Fruit fly (Drosophila melanogaster) whole organism, embryonic: Measurements from ENCODE around the gene RhoGAPp190.

Experiments used
- Blimp-1 ChIP-seq: fragments of 200-800 bp; sonication (Bioruptor generic); optimal IDR thresholded peaks from 3 replicates; lab custom pipeline; 2018; ENCODE audit warnings: missing biosample characterization, missing genetic modification characterization, mild to moderate bottlenecking, moderate library complexity, missing genetic modification reagents
- CG13424 ChIP-seq: fragments of 200-800 bp; sonication (Bioruptor generic); optimal IDR thresholded peaks from 2 replicates; lab custom pipeline; 2019; ENCODE audit warnings: missing biosample characterization, mild to moderate bottlenecking, missing genetic modification characterization, moderate library complexity
- CG14050 ChIP-seq: fragments of 200-800 bp; sonication (Bioruptor generic); IDR thresholded peaks from 3 replicates; pipeline ENCODE4 v1.3.6; 2022; ENCODE audit warnings: missing biosample characterization, missing genetic modification characterization
- CG14860 ChIP-seq: fragments of 200-800 bp; sonication (Bioruptor generic); IDR thresholded peaks from 3 replicates; pipeline ENCODE4 v1.3.6; 2022; ENCODE audit warnings: missing biosample characterization, missing genetic modification characterization; ENCODE audit not compliant: partially characterized antibody
- CG1603 ChIP-seq: fragments of 200-800 bp; sonication (Bioruptor generic); optimal IDR thresholded peaks from 2 replicates; lab custom pipeline; 2019; ENCODE audit warnings: missing biosample characterization, mild to moderate bottlenecking, missing genetic modification characterization, moderate library complexity
- CG17186 ChIP-seq: fragments of 200-800 bp; sonication (Bioruptor generic); optimal IDR thresholded peaks from 3 replicates; lab custom pipeline; 2017; ENCODE audit warnings: missing biosample characterization, missing genetic modification reagents, missing genetic modification characterization
- CG17361 ChIP-seq: fragments of 200-800 bp; sonication (Bioruptor generic); IDR thresholded peaks from 3 replicates; pipeline ENCODE4 v1.3.6; 2022; ENCODE audit warnings: missing biosample characterization, missing genetic modification characterization
- CG17568 ChIP-seq: fragments of 200-800 bp; sonication (Bioruptor generic); optimal IDR thresholded peaks from 2 replicates; lab custom pipeline; 2018; ENCODE audit warnings: missing biosample characterization, mild to moderate bottlenecking, missing genetic modification characterization, moderate library complexity
- CG18011 ChIP-seq: fragments of 200-800 bp; sonication (Bioruptor generic); optimal IDR thresholded peaks from 2 replicates; lab custom pipeline; 2017; ENCODE audit warnings: missing biosample characterization, missing genetic modification characterization, mild to moderate bottlenecking, moderate library complexity, missing genotype
- CG18262 ChIP-seq: fragments of 200-800 bp; optimal IDR thresholded peaks from 3 replicates; lab custom pipeline; 2019; ENCODE audit warnings: missing biosample characterization, mild to moderate bottlenecking, missing genetic modification characterization, moderate library complexity
- CG30020 ChIP-seq: fragments of 200-800 bp; optimal IDR thresholded peaks from 2 replicates; lab custom pipeline; 2019; ENCODE audit warnings: missing biosample characterization, mild to moderate bottlenecking, missing genetic modification characterization, moderate library complexity
- CG30403 ChIP-seq: fragments of 200-800 bp; sonication (Bioruptor generic); optimal IDR thresholded peaks from 3 replicates; lab custom pipeline; 2016; ENCODE audit warnings: missing biosample characterization, missing genetic modification characterization
- CG31365 ChIP-seq: fragments of 200-800 bp; sonication (Bioruptor generic); optimal IDR thresholded peaks from 2 replicates; lab custom pipeline; 2018; ENCODE audit warnings: missing biosample characterization, mild to moderate bottlenecking, missing genetic modification characterization
- CG31441 ChIP-seq: fragments of 200-800 bp; sonication (Bioruptor generic); IDR thresholded peaks from 2 replicates; pipeline ENCODE4 v1.3.6; 2022; ENCODE audit warnings: missing biosample characterization, missing genetic modification characterization
- CG32767 ChIP-seq: fragments of 200-800 bp; sonication (Bioruptor generic); IDR thresholded peaks from 2 replicates; pipeline ENCODE4 v1.3.6; 2022; ENCODE audit warnings: missing biosample characterization, missing genetic modification characterization
- CG33557 ChIP-seq: fragments of 200-800 bp; sonication (Bioruptor generic); optimal IDR thresholded peaks from 2 replicates; lab custom pipeline; 2019; ENCODE audit warnings: missing biosample characterization, mild to moderate bottlenecking, missing genetic modification characterization, moderate library complexity
- CG3407 ChIP-seq: fragments of 200-800 bp; sonication (Bioruptor generic); optimal IDR thresholded peaks from 2 replicates; lab custom pipeline; 2018; ENCODE audit warnings: missing biosample characterization, mild to moderate bottlenecking, missing genetic modification characterization
- CG3838 ChIP-seq: fragments of 200-800 bp; sonication (Bioruptor generic); optimal IDR thresholded peaks from 3 replicates; lab custom pipeline; 2016; ENCODE audit warnings: missing biosample characterization, missing genetic modification characterization
- CG4360 ChIP-seq: fragments of 200-800 bp; sonication (Bioruptor generic); IDR thresholded peaks from 2 replicates; pipeline ENCODE4 v1.3.6; 2022; ENCODE audit warnings: missing biosample characterization, missing genetic modification characterization
- CG4707 ChIP-seq: fragments of 200-800 bp; sonication (Bioruptor generic); optimal IDR thresholded peaks from 2 replicates; lab custom pipeline; 2018; ENCODE audit warnings: missing biosample characterization, mild to moderate bottlenecking, missing genetic modification characterization, moderate library complexity
- CG7839 ChIP-seq: fragments of 200-800 bp; sonication (Bioruptor generic); optimal IDR thresholded peaks from 3 replicates; lab custom pipeline; 2018; ENCODE audit warnings: missing biosample characterization, mild to moderate bottlenecking, missing genetic modification characterization, moderate library complexity
- CG7963 ChIP-seq: fragments of 200-800 bp; sonication (Bioruptor generic); IDR thresholded peaks from 3 replicates; pipeline ENCODE4 v1.3.6; 2022; ENCODE audit warnings: missing biosample characterization, missing genetic modification characterization; ENCODE audit not compliant: partially characterized antibody
- CG7987 ChIP-seq: fragments of 200-800 bp; sonication (Bioruptor generic); optimal IDR thresholded peaks from 2 replicates; lab custom pipeline; 2018; ENCODE audit warnings: missing biosample characterization, mild to moderate bottlenecking, missing genetic modification characterization, moderate library complexity
- CG8765 ChIP-seq: fragments of 200-800 bp; sonication (Bioruptor generic); IDR thresholded peaks from 2 replicates; pipeline ENCODE4 v1.3.6; 2022; ENCODE audit warnings: missing biosample characterization, missing genetic modification characterization
- CG9727 ChIP-seq: fragments of 200-800 bp; sonication (Bioruptor generic); optimal IDR thresholded peaks from 3 replicates; lab custom pipeline; 2017; ENCODE audit warnings: missing biosample characterization, mild to moderate bottlenecking, missing genetic modification characterization
- CG9817 ChIP-seq: fragments of 200-800 bp; sonication (Bioruptor generic); optimal IDR thresholded peaks from 2 replicates; lab custom pipeline; 2018; ENCODE audit warnings: missing biosample characterization, mild to moderate bottlenecking, missing genetic modification characterization, moderate library complexity
- CTCF ChIP-seq: fragments of 200-800 bp; sonication (Bioruptor generic); optimal IDR thresholded peaks from 2 replicates; lab custom pipeline; 2017; ENCODE audit warnings: missing biosample characterization, mild to moderate bottlenecking, missing genetic modification characterization, moderate library complexity
- D19B ChIP-seq: fragments of 200-800 bp; sonication (Bioruptor generic); optimal IDR thresholded peaks from 2 replicates; lab custom pipeline; 2017; ENCODE audit warnings: missing biosample characterization, mild to moderate bottlenecking, missing genetic modification characterization
- Dip2 ChIP-seq: fragments of 200-800 bp; sonication (Bioruptor generic); IDR thresholded peaks from 2 replicates; pipeline ENCODE4 v1.3.6; 2022; ENCODE audit warnings: missing biosample characterization, missing genetic modification characterization
- Hand ChIP-seq: fragments of 200-800 bp; sonication (Bioruptor generic); optimal IDR thresholded peaks from 2 replicates; lab custom pipeline; 2017; ENCODE audit warnings: mild to moderate bottlenecking, missing biosample characterization, missing genetic modification reagents, missing genetic modification characterization
- Hey ChIP-seq: fragments of 200-800 bp; sonication (Bioruptor generic); optimal IDR thresholded peaks from 3 replicates; lab custom pipeline; 2018; ENCODE audit warnings: missing biosample characterization, mild to moderate bottlenecking, missing genetic modification characterization
- Hmr ChIP-seq: fragments of 200-800 bp; sonication (Bioruptor generic); optimal IDR thresholded peaks from 3 replicates; lab custom pipeline; 2017; ENCODE audit warnings: mild to moderate bottlenecking, missing biosample characterization, missing genetic modification reagents, missing genetic modification characterization
- MTF-1 ChIP-seq: fragments of 200-800 bp; sonication (Bioruptor generic); optimal IDR thresholded peaks from 2 replicates; lab custom pipeline; 2018; ENCODE audit warnings: missing biosample characterization, mild to moderate bottlenecking, missing genetic modification characterization, borderline replicate concordance
- Med ChIP-seq: fragments of 200-800 bp; sonication (Bioruptor generic); peaks from one replicate; lab custom pipeline; 2016; ENCODE audit warnings: missing biosample characterization, missing genetic modification characterization, mild to moderate bottlenecking, inconsistent platforms, moderate library complexity
- Meics ChIP-seq: fragments of 200-800 bp; sonication (Bioruptor generic); optimal IDR thresholded peaks from 2 replicates; lab custom pipeline; 2017; ENCODE audit warnings: missing biosample characterization, mild to moderate bottlenecking, missing genetic modification characterization
- Poxn ChIP-seq: fragments of 200-800 bp; sonication (Bioruptor generic); IDR thresholded peaks from 2 replicates; pipeline ENCODE4 v1.3.6; 2022; ENCODE audit warnings: missing biosample characterization, missing genetic modification characterization
- Ptx1 ChIP-seq: fragments of 200-800 bp; sonication (Bioruptor generic); IDR thresholded peaks from 2 replicates; pipeline ENCODE4 v1.3.6; 2022; ENCODE audit warnings: missing biosample characterization, missing genetic modification characterization
- Trl ChIP-seq, 3 experiments: fragments of >200 bp in 2 of 3; fragments of 200-800 bp in 1 of 3; sonication (Bioruptor generic) in 1 of 3; optimal IDR thresholded peaks; 2 replicates in 1 of 3; 3 replicates in 2 of 3; lab custom pipeline; 2016 to 2017; ENCODE audit warnings: missing biosample characterization in 1 of 3, missing genetic modification characterization in 1 of 3
- ab ChIP-seq: fragments of 200-800 bp; sonication (Bioruptor generic); optimal IDR thresholded peaks from 2 replicates; lab custom pipeline; 2016; ENCODE audit warnings: missing biosample characterization, missing genetic modification characterization
- ato ChIP-seq: fragments of 200-800 bp; sonication (Bioruptor generic); IDR thresholded peaks from 2 replicates; pipeline ENCODE4 v1.3.6; 2022; ENCODE audit warnings: missing biosample characterization, missing genetic modification characterization; ENCODE audit not compliant: partially characterized antibody
- caup ChIP-seq: fragments of 200-800 bp; sonication (Bioruptor generic); optimal IDR thresholded peaks from 3 replicates; lab custom pipeline; 2017; ENCODE audit warnings: missing biosample characterization, mild to moderate bottlenecking, missing genetic modification characterization, moderate library complexity; ENCODE audit not compliant: severe bottlenecking
- cwo ChIP-seq: fragments of 200-800 bp; sonication (Bioruptor generic); optimal IDR thresholded peaks from 3 replicates; lab custom pipeline; 2017; ENCODE audit warnings: missing biosample characterization, missing genetic modification characterization, mild to moderate bottlenecking, moderate library complexity, missing genetic modification reagents
- ewg ChIP-seq: fragments of 200-800 bp; sonication (Bioruptor generic); optimal IDR thresholded peaks from 3 replicates; lab custom pipeline; 2017; ENCODE audit warnings: mild to moderate bottlenecking, missing biosample characterization, missing genetic modification reagents, missing genetic modification characterization
- lbe ChIP-seq: fragments of 200-800 bp; sonication (Bioruptor generic); optimal IDR thresholded peaks from 2 replicates; lab custom pipeline; 2016; ENCODE audit warnings: missing biosample characterization, mild to moderate bottlenecking, missing genetic modification characterization
- nom ChIP-seq: fragments of 200-800 bp; sonication (Bioruptor generic); optimal IDR thresholded peaks from 2 replicates; lab custom pipeline; 2017; ENCODE audit warnings: missing biosample characterization, missing genetic modification characterization, mild to moderate bottlenecking, moderate library complexity, missing genetic modification reagents
- oc ChIP-seq: fragments of 200-800 bp; sonication (Bioruptor generic); optimal IDR thresholded peaks from 2 replicates; lab custom pipeline; 2018; ENCODE audit warnings: missing biosample characterization, mild to moderate bottlenecking, missing genetic modification characterization, moderate library complexity
- sob ChIP-seq: fragments of 200-800 bp; sonication (Bioruptor generic); IDR thresholded peaks from 2 replicates; pipeline ENCODE4 v1.3.6; 2022; ENCODE audit warnings: missing biosample characterization, missing genetic modification characterization
- usp ChIP-seq: fragments of >200 bp; optimal IDR thresholded peaks from 2 replicates; lab custom pipeline; 2017; ENCODE audit warnings: missing biosample characterization, missing genetic modification characterization
- wdn ChIP-seq: fragments of 200-800 bp; sonication (Bioruptor generic); IDR thresholded peaks from 2 replicates; pipeline ENCODE4 v1.3.6; 2022; ENCODE audit warnings: missing biosample characterization, missing genetic modification characterization

The RhoGAPp190 gene

DNA sequence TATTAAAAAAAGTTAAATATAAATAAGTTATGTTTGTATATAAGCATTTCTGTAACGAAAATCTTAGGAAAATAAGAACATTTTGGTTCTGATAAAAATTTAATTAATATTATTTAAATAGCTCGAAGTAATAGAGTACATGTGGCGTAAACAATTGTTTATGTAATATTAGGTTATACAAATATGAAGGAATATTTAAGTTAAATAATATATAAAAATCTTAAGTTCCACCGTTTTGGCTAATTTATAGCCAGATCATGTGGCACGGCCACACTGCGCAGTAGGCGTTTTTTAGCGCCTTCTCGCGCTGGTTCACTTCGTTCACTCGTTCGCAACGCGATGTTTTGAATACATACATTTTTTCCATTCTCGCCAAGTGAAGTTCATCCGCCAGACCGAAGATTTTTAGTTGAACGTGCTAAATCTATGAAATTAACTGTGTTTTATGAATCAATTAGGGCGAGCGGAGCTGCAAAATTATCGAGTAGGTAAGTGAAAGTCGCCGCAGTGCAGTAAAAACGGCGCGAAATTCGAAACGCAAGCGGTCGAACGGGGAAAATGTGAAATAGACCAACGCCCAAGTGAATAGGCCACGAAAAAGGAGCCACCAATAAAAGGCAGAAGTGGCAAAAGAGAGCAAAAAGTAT, 4.8 kb upstream of the RhoGAPp190 start, which contains the start of gene beta-Spec (continued):
- TF ChIP-seq CG17568 (GFP tag; lab: Kevin White, UChicago) = no peak
- TF ChIP-seq CG1603 (tag; lab: Kevin White, UChicago) = peak; percentile 1
- no peak for TF ChIP-seq CG14050 (GFP tag; lab: Robert Waterston, UW)
- no peak for TF ChIP-seq CG3838 (GFP tag; lab: Kevin White, UChicago)
- TF ChIP-seq sob = no peak
- TF ChIP-seq CG17186 (GFP tag; lab: Kevin White, UChicago) = no peak
- no peak for TF ChIP-seq Hand (GFP tag; lab: Kevin White, UChicago)
- no peak for TF ChIP-seq CG7963 (GFP tag; lab: Robert Waterston, UW)
- no peak for TF ChIP-seq D19B
- peak; percentile 15; the same call in 1 of the 2 replicates for TF ChIP-seq Ptx1 (GFP tag; lab: Robert Waterston, UW)
- no peak for TF ChIP-seq CG31365
- TF ChIP-seq Hmr (GFP tag; lab: Kevin White, UChicago) = no peak
- TF ChIP-seq Trl (optimal IDR thresholded peaks at IDR 0.05; lab: Kevin White, UChicago) = no peak
- no peak for TF ChIP-seq Trl (GFP tag; optimal IDR thresholded peaks at IDR 0.05; lab: Kevin White, UChicago)
- TF ChIP-seq caup (GFP tag; lab: Kevin White, UChicago) = no peak
- no peak for TF ChIP-seq CG14860
- TF ChIP-seq CG18011 = no peak
- no peak for TF ChIP-seq usp
- no peak for TF ChIP-seq lbe
- no peak for TF ChIP-seq Dip2 (GFP tag; lab: Robert Waterston, UW)
- TF ChIP-seq Poxn = no peak
- no peak for TF ChIP-seq CG8765
- peak; percentile 27 for TF ChIP-seq CG7839 (tag; lab: Kevin White, UChicago)
- peak; percentile 0 for TF ChIP-seq CTCF (GFP tag; lab: Kevin White, UChicago)
- no peak for TF ChIP-seq CG3407 (GFP tag; lab: Kevin White, UChicago)
- no peak for TF ChIP-seq ab (GFP tag; lab: Kevin White, UChicago)
- peak; percentile 51 for TF ChIP-seq CG30403 (GFP tag; lab: Kevin White, UChicago)
- TF ChIP-seq CG17361 (GFP tag; lab: Robert Waterston, UW) = peak; percentile 62; the same call in 1 of the 3 replicates
- TF ChIP-seq wdn (GFP tag; lab: Robert Waterston, UW) = no peak
- TF ChIP-seq Blimp-1 (GFP tag; lab: Kevin White, UChicago) = no peak
- TF ChIP-seq CG18262 (tag; lab: Kevin White, UChicago) = peak; percentile 37
- TF ChIP-seq Meics (GFP tag; lab: Kevin White, UChicago) = peak; percentile 28
- TF ChIP-seq ewg = peak; percentile 58
- no peak for TF ChIP-seq CG9817
- peak; percentile 26 for TF ChIP-seq CG9727 (GFP tag; lab: Kevin White, UChicago)
- no peak for TF ChIP-seq nom (GFP tag; lab: Kevin White, UChicago)
- TF ChIP-seq CG32767 = peak; percentile 79; the same call in 1 of the 2 replicates
- no peak for TF ChIP-seq CG7987 (GFP tag; lab: Kevin White, UChicago)
- TF ChIP-seq CG31441 (GFP tag; lab: Robert Waterston, UW) = peak; percentile 29; the same call in 1 of the 2 replicates
- no peak for TF ChIP-seq CG33557 (GFP tag; lab: Kevin White, UChicago)
- peak; percentile 20 for TF ChIP-seq CG13424
- no peak for TF ChIP-seq oc (tag; lab: Kevin White, UChicago)
- no peak for TF ChIP-seq CG4360
- no peak for TF ChIP-seq CG4707
- no peak for TF ChIP-seq Hey
- TF ChIP-seq ato (GFP tag; lab: Robert Waterston, UW) = no peak
- TF ChIP-seq CG30020 (tag; lab: Kevin White, UChicago) = peak; percentile 45
- no peak for TF ChIP-seq MTF-1 (GFP tag; lab: Kevin White, UChicago)
- TF ChIP-seq Med (GFP tag; lab: Kevin White, UChicago) = peak; percentile 76
- no peak for TF ChIP-seq cwo
